Worm (Caenorhabditis elegans): Measurements from ENCODE around the gene nspc-3.

ce11 chrX:8567166-8567565, 30.3 kb downstream of the nspc-3 start:
- TF ChIP-seq ref-1 (GFP tag; conservative IDR thresholded peaks at IDR 0.05) (no peak), flt-1 (GFP tag; IDR thresholded peaks at IDR 0.05) (no peak), tab-1 (GFP tag; IDR thresholded peaks at IDR 0.05) (no peak)

All from whole organism, midembryonic.